Fruit fly (Drosophila melanogaster) whole organism, embryonic: Measurements from ENCODE around the gene CG34429.
A peak's percentile ranks its signal among the peaks of the same experiment; 100 is the strongest.

Source experiments
- B-H1 ChIP-seq: fragments of 200-800 bp; sonication (Bioruptor generic); IDR thresholded peaks from 3 replicates; pipeline ENCODE4 v1.3.6; 2022; ENCODE audit warnings: missing biosample characterization, missing genetic modification characterization
- BtbVII ChIP-seq: fragments of 200-800 bp; sonication (Bioruptor generic); optimal IDR thresholded peaks from 3 replicates; lab custom pipeline; 2017; ENCODE audit warnings: missing biosample characterization, mild to moderate bottlenecking, missing genetic modification characterization
- C15 ChIP-seq: fragments of 200-800 bp; sonication (Bioruptor generic); IDR thresholded peaks from 3 replicates; pipeline ENCODE4 v1.3.6; 2022; ENCODE audit warnings: missing biosample characterization, missing genetic modification characterization
- CG10431 ChIP-seq: fragments of 200-800 bp; sonication (Bioruptor generic); optimal IDR thresholded peaks from 3 replicates; lab custom pipeline; 2018; ENCODE audit warnings: missing biosample characterization, mild to moderate bottlenecking, missing genetic modification characterization
- CG10654 ChIP-seq: fragments of 200-800 bp; sonication (Bioruptor generic); optimal IDR thresholded peaks from 2 replicates; lab custom pipeline; 2016; ENCODE audit warnings: missing biosample characterization, missing genetic modification characterization
- CG10959 ChIP-seq: fragments of 200-800 bp; sonication (Bioruptor generic); IDR thresholded peaks from 2 replicates; pipeline ENCODE4 v1.3.6; 2022; ENCODE audit warnings: missing biosample characterization, missing genetic modification characterization
- CG12219 ChIP-seq: fragments of 200-800 bp; sonication (Bioruptor generic); optimal IDR thresholded peaks from 3 replicates; lab custom pipeline; 2018; ENCODE audit warnings: missing biosample characterization, mild to moderate bottlenecking, missing genetic modification characterization
- CG13624 ChIP-seq: fragments of 200-800 bp; sonication (Bioruptor generic); optimal IDR thresholded peaks from 2 replicates; lab custom pipeline; 2016; ENCODE audit warnings: missing biosample characterization, missing genetic modification characterization
- CG15011 ChIP-seq: fragments of 200-800 bp; sonication (Bioruptor generic); optimal IDR thresholded peaks from 3 replicates; lab custom pipeline; 2018; ENCODE audit warnings: missing biosample characterization, mild to moderate bottlenecking, missing genetic modification characterization
- CG2875 ChIP-seq: fragments of 200-800 bp; sonication (Bioruptor generic); optimal IDR thresholded peaks from 2 replicates; lab custom pipeline; 2017; ENCODE audit warnings: missing biosample characterization, mild to moderate bottlenecking, missing genetic modification characterization, missing genetic modification reagents
- CG3281 ChIP-seq: fragments of 200-800 bp; sonication (Bioruptor generic); optimal IDR thresholded peaks from 3 replicates; lab custom pipeline; 2017; ENCODE audit warnings: missing biosample characterization, mild to moderate bottlenecking, missing genetic modification characterization
- CG6254 ChIP-seq: fragments of 200-800 bp; sonication (Bioruptor generic); optimal IDR thresholded peaks from 3 replicates; lab custom pipeline; 2017; ENCODE audit warnings: mild to moderate bottlenecking, missing biosample characterization, missing genetic modification reagents, missing genetic modification characterization
- CG6791 ChIP-seq: fragments of 200-800 bp; sonication (Bioruptor generic); IDR thresholded peaks from 3 replicates; pipeline ENCODE4 v1.3.6; 2022; ENCODE audit warnings: missing biosample characterization, missing genetic modification characterization; ENCODE audit not compliant: partially characterized antibody
- CG8281 ChIP-seq: fragments of 200-800 bp; sonication (Bioruptor generic); optimal IDR thresholded peaks from 2 replicates; lab custom pipeline; 2018; ENCODE audit warnings: missing biosample characterization, mild to moderate bottlenecking, missing genetic modification characterization, moderate library complexity
- CG8478 ChIP-seq: fragments of >200 bp; optimal IDR thresholded peaks from 2 replicates; lab custom pipeline; 2018
- CG8924 ChIP-seq: fragments of 200-800 bp; optimal IDR thresholded peaks from 3 replicates; lab custom pipeline; 2019; ENCODE audit warnings: missing biosample characterization, mild to moderate bottlenecking, missing genetic modification characterization, moderate library complexity
- Dip2 ChIP-seq: fragments of 200-800 bp; sonication (Bioruptor generic); IDR thresholded peaks from 2 replicates; pipeline ENCODE4 v1.3.6; 2022; ENCODE audit warnings: missing biosample characterization, missing genetic modification characterization
- Dll ChIP-seq: fragments of 200-800 bp; sonication (Bioruptor generic); IDR thresholded peaks from 4 replicates; pipeline ENCODE4 v1.3.6; 2022; ENCODE audit warnings: missing biosample characterization, missing genetic modification characterization; ENCODE audit not compliant: partially characterized antibody
- Doc2 ChIP-seq: fragments of 200-800 bp; sonication (Bioruptor generic); IDR thresholded peaks from 2 replicates; pipeline ENCODE4 v1.3.6; 2022; ENCODE audit warnings: missing biosample characterization, missing genetic modification characterization
- H2.0 ChIP-seq: fragments of 200-800 bp; sonication (Bioruptor generic); IDR thresholded peaks from 2 replicates; pipeline ENCODE4 v1.3.6; 2022; ENCODE audit warnings: missing biosample characterization, missing genetic modification characterization
- MBD-R2 ChIP-seq: fragments of 200-800 bp; sonication (Bioruptor generic); IDR thresholded peaks from 2 replicates; pipeline ENCODE4 v1.3.6; 2022; ENCODE audit warnings: missing biosample characterization, missing genetic modification characterization
- MTF-1 ChIP-seq: fragments of 200-800 bp; sonication (Bioruptor generic); optimal IDR thresholded peaks from 2 replicates; lab custom pipeline; 2018; ENCODE audit warnings: missing biosample characterization, mild to moderate bottlenecking, missing genetic modification characterization, borderline replicate concordance
- Mad ChIP-seq: fragments of 200-800 bp; sonication (Bioruptor generic); optimal IDR thresholded peaks from 2 replicates; lab custom pipeline; 2016; ENCODE audit warnings: missing biosample characterization, missing genetic modification characterization
- Myb ChIP-seq: fragments of 200-800 bp; sonication (Bioruptor generic); optimal IDR thresholded peaks from 2 replicates; lab custom pipeline; 2016; ENCODE audit warnings: missing biosample characterization, missing genetic modification characterization
- Ptx1 ChIP-seq: fragments of 200-800 bp; sonication (Bioruptor generic); IDR thresholded peaks from 2 replicates; pipeline ENCODE4 v1.3.6; 2022; ENCODE audit warnings: missing biosample characterization, missing genetic modification characterization
- Side ChIP-seq: fragments of 200-800 bp; sonication (Bioruptor generic); optimal IDR thresholded peaks from 2 replicates; lab custom pipeline; 2016; ENCODE audit warnings: missing biosample characterization, missing genetic modification characterization
- TFAM ChIP-seq: fragments of 200-800 bp; sonication (Bioruptor generic); optimal IDR thresholded peaks from 2 replicates; lab custom pipeline; 2017; ENCODE audit warnings: missing biosample characterization, missing genetic modification characterization, inconsistent platforms
- abd-A ChIP-seq: fragments of 200-800 bp; sonication (Bioruptor generic); optimal IDR thresholded peaks from 3 replicates; lab custom pipeline; 2019; ENCODE audit warnings: missing biosample characterization, mild to moderate bottlenecking, missing genetic modification characterization, moderate library complexity
- amos ChIP-seq: fragments of 200-800 bp; sonication (Bioruptor generic); IDR thresholded peaks from 2 replicates; pipeline ENCODE4 v1.3.6; 2022; ENCODE audit warnings: missing biosample characterization, missing genetic modification characterization; ENCODE audit not compliant: partially characterized antibody
- cato ChIP-seq: fragments of 200-800 bp; sonication (Bioruptor generic); optimal IDR thresholded peaks from 2 replicates; lab custom pipeline; 2016; ENCODE audit warnings: missing biosample characterization, missing genetic modification characterization, borderline replicate concordance
- cg ChIP-seq: fragments of 200-800 bp; sonication (Bioruptor generic); optimal IDR thresholded peaks from 3 replicates; lab custom pipeline; 2019; ENCODE audit warnings: missing biosample characterization, mild to moderate bottlenecking, missing genetic modification characterization, moderate library complexity
- chinmo ChIP-seq: fragments of 200-800 bp; sonication (Bioruptor generic); IDR thresholded peaks from 4 replicates; pipeline ENCODE4 v1.3.6; 2022; ENCODE audit warnings: missing biosample characterization, missing genetic modification characterization; ENCODE audit not compliant: partially characterized antibody
- chm ChIP-seq: fragments of 200-800 bp; sonication (Bioruptor generic); IDR thresholded peaks from 2 replicates; pipeline ENCODE4 v1.3.6; 2022; ENCODE audit warnings: missing biosample characterization, missing genetic modification characterization
- ci ChIP-seq: fragments of 200-800 bp; sonication (Bioruptor generic); IDR thresholded peaks from 3 replicates; pipeline ENCODE4 v1.3.6; 2022; ENCODE audit warnings: missing biosample characterization, missing genetic modification characterization
- dpn ChIP-seq, 2 experiments: fragments of 200-800 bp; sonication (Bioruptor generic); optimal IDR thresholded peaks; 3 replicates each; lab custom pipeline; 2016; ENCODE audit warnings: missing biosample characterization in 2 of 2, missing genetic modification characterization in 2 of 2
- dysf ChIP-seq: fragments of 200-800 bp; sonication (Bioruptor generic); IDR thresholded peaks from 3 replicates; pipeline ENCODE4 v1.3.6; 2022; ENCODE audit warnings: missing biosample characterization, missing genetic modification characterization
- eve ChIP-seq, 2 experiments: fragments of >200 bp; optimal IDR thresholded peaks; 2 replicates each; lab custom pipeline; 2017; ENCODE audit warnings: missing biosample characterization in 2 of 2, missing genetic modification characterization in 2 of 2
- exex ChIP-seq: fragments of 200-800 bp; sonication (Bioruptor generic); optimal IDR thresholded peaks from 4 replicates; lab custom pipeline; 2018; ENCODE audit warnings: missing biosample characterization, mild to moderate bottlenecking, missing genetic modification characterization, moderate library complexity
- fd3F ChIP-seq: fragments of 200-800 bp; sonication (Bioruptor generic); optimal IDR thresholded peaks from 2 replicates; lab custom pipeline; 2018; ENCODE audit warnings: missing biosample characterization, mild to moderate bottlenecking, missing genetic modification characterization, moderate library complexity
- ftz-f1 ChIP-seq: fragments of 200-800 bp; sonication (Bioruptor generic); optimal IDR thresholded peaks from 2 replicates; lab custom pipeline; 2016; ENCODE audit warnings: missing biosample characterization, missing genetic modification characterization
- gcm ChIP-seq: fragments of 200-800 bp; sonication (Bioruptor generic); optimal IDR thresholded peaks from 2 replicates; lab custom pipeline; 2019; ENCODE audit warnings: missing biosample characterization, mild to moderate bottlenecking, missing genetic modification characterization, moderate library complexity
- jigr1 ChIP-seq: fragments of 200-800 bp; sonication (Bioruptor generic); IDR thresholded peaks from 3 replicates; pipeline ENCODE4 v1.3.6; 2022; ENCODE audit warnings: missing biosample characterization, missing genetic modification characterization
- lab ChIP-seq: fragments of 200-800 bp; sonication (Bioruptor generic); optimal IDR thresholded peaks from 3 replicates; lab custom pipeline; 2017; ENCODE audit warnings: missing biosample characterization, missing genetic modification characterization, mild to moderate bottlenecking, moderate library complexity, missing genetic modification reagents
- lilli ChIP-seq: fragments of 200-800 bp; sonication (Bioruptor generic); optimal IDR thresholded peaks from 3 replicates; lab custom pipeline; 2016; ENCODE audit warnings: missing biosample characterization, missing genetic modification characterization
- mirr ChIP-seq: fragments of 200-800 bp; sonication (Bioruptor generic); optimal IDR thresholded peaks from 3 replicates; lab custom pipeline; 2018; ENCODE audit warnings: missing biosample characterization, mild to moderate bottlenecking, missing genetic modification characterization
- pb ChIP-seq: fragments of 200-800 bp; sonication (Bioruptor generic); optimal IDR thresholded peaks from 3 replicates; lab custom pipeline; 2016; ENCODE audit warnings: missing biosample characterization, missing genetic modification characterization
- prd ChIP-seq, 3 experiments: fragments of >200 bp in 2 of 3; fragments of 200-800 bp in 1 of 3; sonication (Bioruptor generic) in 1 of 3; optimal IDR thresholded peaks in 2 of 3; IDR thresholded peaks in 1 of 3; 2 replicates in 2 of 3; 3 replicates in 1 of 3; pipeline versions ENCODE4 v1.3.6 to Lab custom; 2017 to 2022; ENCODE audit warnings: missing biosample characterization in 1 of 3, missing genetic modification characterization in 1 of 3
- sens-2 ChIP-seq: fragments of 200-800 bp; sonication (Bioruptor generic); IDR thresholded peaks from 2 replicates; pipeline ENCODE4 v1.3.6; 2022; ENCODE audit warnings: missing biosample characterization, missing genetic modification characterization
- slp2 ChIP-seq: fragments of 200-800 bp; sonication (Bioruptor generic); optimal IDR thresholded peaks from 2 replicates; lab custom pipeline; 2016; ENCODE audit warnings: missing biosample characterization, missing genetic modification characterization

Gene CG34429

dm6 chr3L:13017803-13018324 is 45.0 kb upstream of the CG34429 start, which contains the start of the genes mRpL20 and Icmt (continued):
- TF ChIP-seq CG10959 (peak; percentile 78), CG8281 (peak; percentile 67), MTF-1 (peak; percentile 47), dpn (GFP tag; optimal IDR thresholded peaks at IDR 0.05; lab: Kevin White, UChicago) (peak; percentile 51 to 94), CG13624 (GFP tag; lab: Kevin White, UChicago) (peak; percentile 33), chm (GFP tag; lab: Robert Waterston, UW) (peak; percentile 88), ci (peak; percentile 94), cato (GFP tag; lab: Kevin White, UChicago) (peak; percentile 78), cg (GFP tag; lab: Kevin White, UChicago) (no peak), Myb (GFP tag; lab: Kevin White, UChicago) (no peak), CG10431 (GFP tag; lab: Kevin White, UChicago) (peak; percentile 78), CG8924 (tag; lab: Kevin White, UChicago) (peak; percentile 93), CG15011 (GFP tag; lab: Kevin White, UChicago) (peak; percentile 69), CG2875 (GFP tag; lab: Kevin White, UChicago) (peak; percentile 86), Ptx1 (GFP tag; lab: Robert Waterston, UW) (peak; percentile 99), CG12219 (GFP tag; lab: Kevin White, UChicago) (peak; percentile 82), CG6254 (GFP tag; lab: Kevin White, UChicago) (peak; percentile 49), BtbVII (peak; percentile 72), TFAM (no peak), Side (GFP tag; lab: Kevin White, UChicago) (no peak), CG10654 (GFP tag; lab: Kevin White, UChicago) (peak; percentile 76), gcm (GFP tag; lab: Kevin White, UChicago) (peak; percentile 97), CG3281 (GFP tag; lab: Kevin White, UChicago) (peak; percentile 84), Doc2 (GFP tag; lab: Robert Waterston, UW) (peak; percentile 78), jigr1 (peak; percentile 89), Dip2 (GFP tag; lab: Robert Waterston, UW) (no peak), MBD-R2 (GFP tag; lab: Robert Waterston, UW) (peak; percentile 87), sens-2 (peak; percentile 80), amos (GFP tag; lab: Robert Waterston, UW) (peak; percentile 72), pb (GFP tag; lab: Kevin White, UChicago) (no peak), CG8478 (lab: Kevin White, UChicago) (no peak), fd3F (GFP tag; lab: Kevin White, UChicago) (peak; percentile 95), CG6791 (GFP tag; lab: Robert Waterston, UW) (peak; percentile 77)
- TF ChIP-seq, all 482 proteins: peak for 392

dm6 chr3L:13019249-13019956 is 43.4 kb upstream of the CG34429 start:
- no peak for TF ChIP-seq B-H1 (GFP tag; lab: Robert Waterston, UW)
- TF ChIP-seq ftz-f1: peak; percentile 64
- peak; percentile 40 for TF ChIP-seq abd-A (tag; lab: Kevin White, UChicago)
- TF ChIP-seq slp2: no peak
- peak; percentile 25 for TF ChIP-seq mirr
- no peak for TF ChIP-seq prd (optimal IDR thresholded peaks at IDR 0.05; lab: Kevin White, UChicago)
- no peak for TF ChIP-seq prd (GFP tag; IDR thresholded peaks at IDR 0.05; lab: Robert Waterston, UW)
- TF ChIP-seq H2.0 (GFP tag; lab: Robert Waterston, UW): no peak
- TF ChIP-seq lab (GFP tag; lab: Kevin White, UChicago): no peak
- no peak for TF ChIP-seq C15
- TF ChIP-seq Dll (GFP tag; lab: Robert Waterston, UW): no peak
- TF ChIP-seq chinmo (GFP tag; lab: Robert Waterston, UW): 0 out of 4 replicates have a peak, but pooled peaks have one; percentile 71
- peak in 1 of 2 experiments; percentile 78 for TF ChIP-seq eve (GFP tag; optimal IDR thresholded peaks at IDR 0.05; lab: Kevin White, UChicago)
- no peak for TF ChIP-seq Mad (GFP tag; lab: Kevin White, UChicago)
- TF ChIP-seq dysf (GFP tag; lab: Robert Waterston, UW): no peak
- no peak for TF ChIP-seq TFAM
- TF ChIP-seq exex: peak; percentile 74
- TF ChIP-seq lilli: no peak
